Worm (Caenorhabditis elegans) whole organism, L3 larva: ENCODE measurements around the gene T05A7.13.

Experiments
- ZK546.5 ChIP-seq: sonication (generic microtip); optimal IDR thresholded peaks from 2 replicates; lab custom pipeline; 2017; ENCODE audit warnings: missing biosample characterization, missing genetic modification characterization
- aly-2 ChIP-seq: fragments of 150-350 bp; optimal IDR thresholded peaks from 2 replicates; lab custom pipeline; 2014; ENCODE audit warnings: missing biosample characterization, missing genetic modification characterization
- ama-1 ChIP-seq: fragments of 150-350 bp; optimal IDR thresholded peaks from 2 replicates; lab custom pipeline; 2018
- ceh-16 ChIP-seq: sonication (generic microtip); optimal IDR thresholded peaks from 2 replicates; lab custom pipeline; 2017; ENCODE audit warnings: missing biosample characterization, missing genetic modification characterization
- ceh-28 ChIP-seq: fragments of 150-350 bp; optimal IDR thresholded peaks from 2 replicates; lab custom pipeline; 2014; ENCODE audit warnings: missing biosample characterization, missing genetic modification reagents, missing genetic modification characterization
- ceh-82 ChIP-seq: fragments of 150-350 bp; optimal IDR thresholded peaks from 2 replicates; lab custom pipeline; 2014; ENCODE audit warnings: missing biosample characterization, missing genetic modification characterization
- egl-27 ChIP-seq: sonication (generic microtip); optimal IDR thresholded peaks from 4 replicates; lab custom pipeline; 2017; ENCODE audit warnings: missing biosample characterization, missing genetic modification reagents, missing genetic modification characterization
- egl-5 ChIP-seq: fragments of 150-350 bp; optimal IDR thresholded peaks from 2 replicates; lab custom pipeline; 2017; ENCODE audit warnings: missing biosample characterization, missing genetic modification reagents, missing genetic modification characterization, inconsistent platforms
- elt-2 ChIP-seq: sonication (generic microtip); optimal IDR thresholded peaks from 2 replicates; lab custom pipeline; 2016; ENCODE audit warnings: missing genetic modification reagents, mild to moderate bottlenecking, missing genetic modification characterization, missing compliant biosample characterization
- eor-1 ChIP-seq, 2 experiments: fragments of 150-350 bp; optimal IDR thresholded peaks; 2 replicates each; lab custom pipeline; 2014 to 2018; ENCODE audit warnings: missing biosample characterization in 2 of 2, missing genetic modification characterization in 2 of 2
- fkh-10 ChIP-seq: sonication (generic microtip); optimal IDR thresholded peaks from 2 replicates; lab custom pipeline; 2017; ENCODE audit warnings: missing biosample characterization, missing genetic modification reagents, missing genetic modification characterization
- fkh-2 ChIP-seq: fragments of 150-350 bp; optimal IDR thresholded peaks from 2 replicates; lab custom pipeline; 2014; ENCODE audit warnings: missing biosample characterization, missing genetic modification reagents, missing genetic modification characterization
- lin-39 ChIP-seq: fragments of 150-350 bp; optimal IDR thresholded peaks from 2 replicates; lab custom pipeline; 2018; ENCODE audit warnings: missing biosample characterization, missing genetic modification reagents, missing genetic modification characterization
- nhr-12 ChIP-seq: fragments of 150-350 bp; optimal IDR thresholded peaks from 2 replicates; lab custom pipeline; 2014; ENCODE audit warnings: missing biosample characterization, missing genetic modification characterization
- nhr-23 ChIP-seq: fragments of 150-350 bp; optimal IDR thresholded peaks from 2 replicates; lab custom pipeline; 2014; ENCODE audit warnings: missing biosample characterization, missing genetic modification reagents, missing genetic modification characterization
- nhr-237 ChIP-seq: fragments of 150-350 bp; optimal IDR thresholded peaks from 2 replicates; lab custom pipeline; 2014; ENCODE audit warnings: missing biosample characterization, missing genetic modification characterization
- nhr-28 ChIP-seq: fragments of 150-350 bp; optimal IDR thresholded peaks from 2 replicates; lab custom pipeline; 2014; ENCODE audit warnings: missing biosample characterization, missing genetic modification characterization
- nhr-43 ChIP-seq: sonication (generic microtip); optimal IDR thresholded peaks from 2 replicates; lab custom pipeline; 2016; ENCODE audit warnings: mild to moderate bottlenecking, missing genetic modification characterization, missing compliant biosample characterization; ENCODE audit not compliant: poor library complexity, severe bottlenecking
- nhr-67 ChIP-seq: fragments of 150-350 bp; optimal IDR thresholded peaks from 2 replicates; lab custom pipeline; 2014; ENCODE audit warnings: missing biosample characterization, missing genetic modification characterization
- nhr-76 ChIP-seq: fragments of 150-350 bp; sonication (generic microtip); optimal IDR thresholded peaks from 5 replicates; lab custom pipeline; 2014; ENCODE audit warnings: missing biosample characterization, missing genetic modification characterization
- pha-4 ChIP-seq: fragments of 150-350 bp; optimal IDR thresholded peaks from 2 replicates; lab custom pipeline; 2014; ENCODE audit warnings: missing biosample characterization, missing genetic modification reagents, missing genetic modification characterization
- skn-1 ChIP-seq: fragments of 150-350 bp; optimal IDR thresholded peaks from 2 replicates; lab custom pipeline; 2014; ENCODE audit warnings: missing biosample characterization, missing genetic modification characterization
- snpc-4 ChIP-seq: fragments of 150-350 bp; optimal IDR thresholded peaks from 2 replicates; lab custom pipeline; 2014; ENCODE audit warnings: missing biosample characterization, missing genetic modification characterization
- tbx-2 ChIP-seq: sonication (generic microtip); optimal IDR thresholded peaks from 2 replicates; lab custom pipeline; 2016; ENCODE audit warnings: mild to moderate bottlenecking, missing genetic modification characterization, missing compliant biosample characterization
- zag-1 ChIP-seq: fragments of 150-350 bp; optimal IDR thresholded peaks from 2 replicates; lab custom pipeline; 2014; ENCODE audit warnings: missing biosample characterization, missing genetic modification characterization
- ztf-11 ChIP-seq: fragments of 150-350 bp; optimal IDR thresholded peaks from 2 replicates; lab custom pipeline; 2014; ENCODE audit warnings: missing biosample characterization, missing genetic modification characterization

Gene T05A7.13

DNA sequence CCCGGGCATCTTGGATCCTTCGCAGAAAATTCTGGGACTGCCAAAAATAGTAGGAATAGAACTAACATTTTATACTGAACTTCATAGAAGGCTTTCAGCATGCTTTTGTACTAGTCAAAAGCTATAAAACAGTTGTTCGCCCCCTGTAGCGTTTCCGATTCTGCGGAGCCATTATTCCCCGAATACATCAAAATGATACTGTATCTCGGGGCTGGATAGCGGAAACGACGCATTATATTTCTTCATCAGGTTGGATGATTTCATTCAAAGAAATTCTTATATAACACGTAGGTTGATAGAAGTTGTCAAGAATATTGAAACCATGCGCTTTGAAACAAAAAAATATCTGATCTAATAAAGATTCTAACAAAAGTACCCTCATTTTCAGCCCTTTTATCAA, 43.2 kb downstream of the T05A7.13 start, which contains the start of gene clec-137:
clec-137 (minus strand) TSS at position 101 of the 400 bp plus-strand sequence.
- TF ChIP-seq nhr-43 (tag; lab: Kevin White, UChicago) (no peak), tbx-2 (no peak), ceh-82 (tag; lab: Kevin White, UChicago) (no peak), snpc-4 (tag; lab: Kevin White, UChicago) (no peak), nhr-67 (no peak), ceh-28 (no peak), pha-4 (tag; lab: Kevin White, UChicago) (no peak), ztf-11 (tag; lab: Kevin White, UChicago) (no peak), nhr-23 (tag; lab: Kevin White, UChicago) (no peak), ceh-16 (no peak), fkh-2 (tag; lab: Kevin White, UChicago) (no peak), aly-2 (tag; lab: Kevin White, UChicago) (no peak), elt-2 (tag; lab: Kevin White, UChicago) (no peak), eor-1 (tag; optimal IDR thresholded peaks at IDR 0.05; lab: Kevin White, UChicago) (no peak), lin-39 (tag; lab: Kevin White, UChicago) (no peak), skn-1 (tag; lab: Kevin White, UChicago) (no peak), zag-1 (tag; lab: Kevin White, UChicago) (no peak), nhr-76 (tag; lab: Kevin White, UChicago) (no peak), fkh-10 (GFP tag; lab: Kevin White, UChicago) (no peak), nhr-237 (tag; lab: Kevin White, UChicago) (no peak)

DNA sequence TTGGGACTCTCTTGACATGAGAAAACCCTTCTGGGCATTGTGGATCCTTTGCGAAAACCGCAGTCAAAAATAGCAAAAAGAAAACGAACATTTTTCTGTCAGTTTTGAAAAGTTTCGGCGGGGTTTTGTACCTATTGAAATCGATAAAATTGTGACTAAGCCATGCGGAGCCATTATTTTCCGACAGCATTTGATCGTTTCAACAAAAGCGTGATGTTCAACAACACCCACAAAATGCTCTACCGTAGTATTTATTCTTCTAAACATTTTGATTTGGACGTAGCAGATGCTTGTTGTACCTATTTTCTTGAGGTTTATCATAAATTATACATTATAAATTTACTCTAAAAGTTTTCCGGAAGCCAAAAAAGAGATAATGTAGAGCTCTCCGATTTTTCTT, 44.7 kb downstream of the T05A7.13 start, which contains the start of gene clec-136:
clec-136 (minus strand) TSS at position 101 of the 400 bp plus-strand sequence.
- TF ChIP-seq nhr-76 (tag; lab: Kevin White, UChicago) (no peak), skn-1 (tag; lab: Kevin White, UChicago) (no peak), egl-27 (no peak), egl-5 (tag; lab: Kevin White, UChicago) (no peak), ama-1 (lab: Kevin White, UChicago) (no peak), nhr-12 (tag; lab: Kevin White, UChicago) (no peak), ZK546.5 (no peak)

DNA sequence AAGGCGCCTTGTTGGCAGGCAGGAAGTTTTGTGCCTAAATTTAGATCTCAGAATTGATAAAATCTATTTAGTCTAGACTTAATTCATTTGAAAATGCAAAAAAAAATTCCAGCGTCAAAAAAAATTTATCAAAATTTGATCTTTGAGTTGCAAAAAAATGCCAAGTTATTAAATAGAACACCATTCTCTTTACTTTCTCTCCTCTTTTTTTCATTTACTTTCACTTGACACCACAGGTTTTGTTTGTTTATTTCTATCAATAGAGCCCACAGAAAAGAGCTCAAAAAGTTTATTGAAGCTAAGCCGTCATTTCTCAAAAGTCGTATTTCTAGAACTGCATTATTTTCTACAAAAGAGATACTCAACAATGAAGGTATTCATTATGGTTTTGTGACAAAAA, 48.5 kb downstream of the T05A7.13 start, which contains the start of gene pqn-35:
pqn-35 (plus strand) TSS at position 301 of the 400 bp plus-strand sequence.
- TF ChIP-seq egl-5 (tag; lab: Kevin White, UChicago) (no peak), nhr-28 (tag; lab: Kevin White, UChicago) (no peak), pha-4 (tag; lab: Kevin White, UChicago) (peak; percentile 43)
